Worm (Caenorhabditis elegans) whole organism, young adult: ENCODE measurements around the gene hlh-4.

Source experiments
- D2030.7 ChIP-seq: fragments of 200-800 bp; sonication (Bioruptor generic); IDR thresholded peaks from 2 replicates; pipeline ENCODE4 v1.3.6; 2022; ENCODE audit warnings: missing genetic modification reagents, missing genetic modification characterization, missing compliant biosample characterization
- ama-1 ChIP-seq, 3 experiments: fragments of 150-350 bp in 1 of 3; sonication (generic microtip) in 2 of 3; optimal IDR thresholded peaks; 2 replicates each; lab custom pipeline; 2014 to 2018; ENCODE audit warnings: missing biosample characterization in 2 of 3, missing genetic modification characterization in 2 of 3, missing genetic modification reagents in 2 of 3
- aptf-3 ChIP-seq: fragments of 200-800 bp; sonication (Bioruptor generic); IDR thresholded peaks from 2 replicates; pipeline ENCODE4 v1.3.6; 2022; ENCODE audit warnings: missing genetic modification characterization, missing compliant biosample characterization
- atf-7 ChIP-seq: sonication (generic microtip); optimal IDR thresholded peaks from 2 replicates; lab custom pipeline; 2017; ENCODE audit warnings: mild to moderate bottlenecking, missing genetic modification characterization, missing compliant biosample characterization
- dox-1 ChIP-seq: fragments of 200-800 bp; sonication (Bioruptor generic); IDR thresholded peaks from 2 replicates; pipeline ENCODE4 v1.3.6; 2022; ENCODE audit warnings: missing genetic modification reagents, missing genetic modification characterization, missing compliant biosample characterization
- dpl-1 ChIP-seq: fragments of 150-350 bp; optimal IDR thresholded peaks from 2 replicates; lab custom pipeline; 2014; ENCODE audit warnings: missing biosample characterization, missing genetic modification reagents, missing genetic modification characterization
- let-607 ChIP-seq, 2 experiments: fragments of 200-800 bp in 1 of 2; sonication (Bioruptor generic) in 1 of 2; sonication (generic microtip) in 1 of 2; optimal IDR thresholded peaks; 2 replicates each; lab custom pipeline; 2016 to 2018; ENCODE audit warnings: mild to moderate bottlenecking in 2 of 2, missing compliant biosample characterization in 2 of 2, missing genetic modification characterization in 2 of 2, moderate library complexity in 2 of 2, missing genotype in 1 of 2
- madf-3 ChIP-seq: fragments of 200-800 bp; sonication (Bioruptor generic); IDR thresholded peaks from 2 replicates; pipeline ENCODE4 v1.3.6; 2022; ENCODE audit warnings: missing genetic modification reagents, missing genetic modification characterization, missing compliant biosample characterization
- mcd-1 ChIP-seq: fragments of 200-800 bp; sonication (Bioruptor generic); IDR thresholded peaks from 2 replicates; pipeline ENCODE4 v1.3.6; 2022; ENCODE audit warnings: missing genetic modification reagents, missing genetic modification characterization, missing compliant biosample characterization
- sea-2 ChIP-seq: fragments of 200-800 bp; sonication (Bioruptor generic); IDR thresholded peaks from 2 replicates; pipeline ENCODE4 v1.3.6; 2022; ENCODE audit warnings: missing genetic modification characterization, missing compliant biosample characterization
- snpc-4 ChIP-seq, 5 experiments: fragments of 150-350 bp in 1 of 5; sonication (generic microtip) in 4 of 5; optimal IDR thresholded peaks; 2 replicates each; lab custom pipeline; 2014 to 2018; ENCODE audit warnings: missing genetic modification characterization in 5 of 5, missing biosample characterization in 3 of 5, antibody characterized with exemption in 2 of 5, mild to moderate bottlenecking in 2 of 5, missing compliant biosample characterization in 2 of 5, missing genotype in 2 of 5, moderate library complexity in 2 of 5, missing genetic modification reagents in 1 of 5
- somi-1 ChIP-seq: fragments of 200-800 bp; sonication (Bioruptor generic); optimal IDR thresholded peaks from 2 replicates; lab custom pipeline; 2018; ENCODE audit warnings: mild to moderate bottlenecking, missing genetic modification characterization, missing compliant biosample characterization
- sptf-2 ChIP-seq: fragments of 200-800 bp; sonication (Bioruptor generic); optimal IDR thresholded peaks from 2 replicates; lab custom pipeline; 2018; ENCODE audit warnings: mild to moderate bottlenecking, missing genetic modification characterization, missing compliant biosample characterization
- unc-62 ChIP-seq: fragments of 150-350 bp; optimal IDR thresholded peaks from 2 replicates; lab custom pipeline; 2014; ENCODE audit warnings: missing biosample characterization, missing genetic modification reagents, missing genetic modification characterization

ce11 chrIII:9776323-9776722, 37.5 kb upstream of the hlh-4 start, which contains the start of gene usp-46:
- no peak for TF ChIP-seq D2030.7
- TF ChIP-seq madf-3 (GFP tag; lab: Robert Waterston, UW), result no peak
- TF ChIP-seq aptf-3 (GFP tag; lab: Robert Waterston, UW), result no peak
- TF ChIP-seq somi-1, result no peak
- TF ChIP-seq ama-1 (optimal IDR thresholded peaks at IDR 0.05; lab: Kevin White, UChicago), result no peak
- TF ChIP-seq ama-1 (GFP tag; optimal IDR thresholded peaks at IDR 0.05; lab: Kevin White, UChicago), result no peak
- TF ChIP-seq dox-1, result no peak
- no peak for TF ChIP-seq mcd-1 (GFP tag; lab: Robert Waterston, UW)
- no peak for TF ChIP-seq let-607 (tag; optimal IDR thresholded peaks at IDR 0.05; lab: Kevin White, UChicago)
- no peak for TF ChIP-seq unc-62 (GFP tag; lab: Kevin White, UChicago)
- no peak for TF ChIP-seq dpl-1 (GFP tag; lab: Kevin White, UChicago)
- TF ChIP-seq atf-7 (tag; lab: Kevin White, UChicago), result no peak
- no peak for TF ChIP-seq snpc-4 (GFP tag; optimal IDR thresholded peaks at IDR 0.05; lab: Kevin White, UChicago)
- no peak for TF ChIP-seq snpc-4 (tag; optimal IDR thresholded peaks at IDR 0.05; lab: Kevin White, UChicago)
- no peak for TF ChIP-seq sptf-2 (GFP tag; lab: Kevin White, UChicago)
- no peak for TF ChIP-seq sea-2
